Fruit fly (Drosophila melanogaster) whole organism, embryonic: Measurements from ENCODE around the gene CG10365.

Source experiments
- Adf1 ChIP-seq: fragments of 200-800 bp; sonication (Bioruptor generic); IDR thresholded peaks from 2 replicates; pipeline ENCODE4 v1.3.6; 2022; ENCODE audit warnings: missing biosample characterization, missing genetic modification characterization
- Atf-2 ChIP-seq: fragments of 200-800 bp; sonication (Bioruptor generic); optimal IDR thresholded peaks from 2 replicates; lab custom pipeline; 2016; ENCODE audit warnings: missing biosample characterization, missing genetic modification characterization
- Atf6 ChIP-seq: fragments of 200-800 bp; sonication (Bioruptor generic); IDR thresholded peaks from 2 replicates; pipeline ENCODE4 v1.3.6; 2022; ENCODE audit warnings: missing biosample characterization, missing genetic modification characterization
- BEAF-32 ChIP-seq: fragments of 200-800 bp; sonication (Bioruptor generic); optimal IDR thresholded peaks from 3 replicates; lab custom pipeline; 2017; ENCODE audit warnings: missing biosample characterization, missing genetic modification characterization, mild to moderate bottlenecking, moderate library complexity, missing genetic modification reagents
- CG10462 ChIP-seq: fragments of 200-800 bp; sonication (Bioruptor generic); optimal IDR thresholded peaks from 2 replicates; lab custom pipeline; 2016; ENCODE audit warnings: missing biosample characterization, missing genetic modification characterization
- CG10979 ChIP-seq: fragments of 200-800 bp; sonication (Bioruptor generic); optimal IDR thresholded peaks from 2 replicates; lab custom pipeline; 2018; ENCODE audit warnings: missing biosample characterization, mild to moderate bottlenecking, missing genetic modification characterization, moderate library complexity
- CG12942 ChIP-seq: fragments of 200-800 bp; sonication (Bioruptor generic); optimal IDR thresholded peaks from 3 replicates; lab custom pipeline; 2016; ENCODE audit warnings: missing biosample characterization, missing genetic modification characterization
- CG15479 ChIP-seq: fragments of 200-800 bp; sonication (Bioruptor generic); optimal IDR thresholded peaks from 3 replicates; lab custom pipeline; 2019; ENCODE audit warnings: missing biosample characterization, mild to moderate bottlenecking, missing genetic modification characterization, moderate library complexity
- CG1603 ChIP-seq: fragments of 200-800 bp; sonication (Bioruptor generic); optimal IDR thresholded peaks from 2 replicates; lab custom pipeline; 2019; ENCODE audit warnings: missing biosample characterization, mild to moderate bottlenecking, missing genetic modification characterization, moderate library complexity
- CG17568 ChIP-seq: fragments of 200-800 bp; sonication (Bioruptor generic); optimal IDR thresholded peaks from 2 replicates; lab custom pipeline; 2018; ENCODE audit warnings: missing biosample characterization, mild to moderate bottlenecking, missing genetic modification characterization, moderate library complexity
- CG1792 ChIP-seq: fragments of 200-800 bp; sonication (Bioruptor generic); optimal IDR thresholded peaks from 2 replicates; lab custom pipeline; 2016; ENCODE audit warnings: missing biosample characterization, missing genetic modification characterization
- CG18764 ChIP-seq: fragments of 200-800 bp; sonication (Bioruptor generic); optimal IDR thresholded peaks from 3 replicates; lab custom pipeline; 2016; ENCODE audit warnings: missing biosample characterization, missing genetic modification characterization
- CG2678 ChIP-seq: fragments of 200-800 bp; sonication (Bioruptor generic); optimal IDR thresholded peaks from 3 replicates; lab custom pipeline; 2019; ENCODE audit warnings: missing biosample characterization, mild to moderate bottlenecking, missing genetic modification characterization, moderate library complexity
- CG31388 ChIP-seq: fragments of 200-800 bp; sonication (Bioruptor generic); optimal IDR thresholded peaks from 2 replicates; lab custom pipeline; 2016; ENCODE audit warnings: missing biosample characterization, missing genetic modification characterization
- CG34422 ChIP-seq: fragments of 200-800 bp; sonication (Bioruptor generic); IDR thresholded peaks from 3 replicates; pipeline ENCODE4 v1.3.6; 2022; ENCODE audit warnings: missing biosample characterization, missing genetic modification characterization
- CG6813 ChIP-seq: fragments of 200-800 bp; sonication (Bioruptor generic); optimal IDR thresholded peaks from 2 replicates; lab custom pipeline; 2017; ENCODE audit warnings: missing biosample characterization, missing genetic modification characterization, mild to moderate bottlenecking, moderate library complexity, missing genetic modification reagents
- CG7963 ChIP-seq: fragments of 200-800 bp; sonication (Bioruptor generic); IDR thresholded peaks from 3 replicates; pipeline ENCODE4 v1.3.6; 2022; ENCODE audit warnings: missing biosample characterization, missing genetic modification characterization; ENCODE audit not compliant: partially characterized antibody
- CkIIα-i1 ChIP-seq: fragments of 200-800 bp; sonication (Bioruptor generic); IDR thresholded peaks from 2 replicates; pipeline ENCODE4 v1.3.6; 2022; ENCODE audit warnings: missing biosample characterization, missing genetic modification characterization
- CoRest ChIP-seq: fragments of 200-800 bp; sonication (Bioruptor generic); optimal IDR thresholded peaks from 3 replicates; lab custom pipeline; 2018; ENCODE audit warnings: missing biosample characterization, mild to moderate bottlenecking, missing genetic modification characterization, moderate library complexity
- Dip3 ChIP-seq: fragments of 200-800 bp; sonication (Bioruptor generic); optimal IDR thresholded peaks from 3 replicates; lab custom pipeline; 2016; ENCODE audit warnings: missing biosample characterization, missing genetic modification characterization
- Hey ChIP-seq: fragments of 200-800 bp; sonication (Bioruptor generic); optimal IDR thresholded peaks from 3 replicates; lab custom pipeline; 2018; ENCODE audit warnings: missing biosample characterization, mild to moderate bottlenecking, missing genetic modification characterization
- HmgD ChIP-seq: fragments of 200-800 bp; sonication (Bioruptor generic); optimal IDR thresholded peaks from 3 replicates; lab custom pipeline; 2016; ENCODE audit warnings: missing biosample characterization, missing genetic modification characterization
- HmgZ ChIP-seq: fragments of 200-800 bp; sonication (Bioruptor generic); optimal IDR thresholded peaks from 2 replicates; lab custom pipeline; 2018; ENCODE audit warnings: missing biosample characterization, mild to moderate bottlenecking, missing genetic modification characterization
- Sox100B ChIP-seq: fragments of 200-800 bp; sonication (Bioruptor generic); optimal IDR thresholded peaks from 3 replicates; lab custom pipeline; 2018; ENCODE audit warnings: missing biosample characterization, mild to moderate bottlenecking, missing genetic modification characterization
- Sry-δ ChIP-seq: fragments of 200-800 bp; sonication (Bioruptor generic); optimal IDR thresholded peaks from 2 replicates; lab custom pipeline; 2016; ENCODE audit warnings: missing biosample characterization, missing genetic modification characterization
- Tbp ChIP-seq: fragments of >200 bp; optimal IDR thresholded peaks from 2 replicates; lab custom pipeline; 2018; ENCODE audit warnings: missing biosample characterization, missing genetic modification characterization
- Xrp1 ChIP-seq: fragments of 200-800 bp; sonication (Bioruptor generic); IDR thresholded peaks from 2 replicates; pipeline ENCODE4 v1.3.6; 2022; ENCODE audit warnings: missing biosample characterization, missing genetic modification characterization
- abd-A ChIP-seq: fragments of 200-800 bp; sonication (Bioruptor generic); optimal IDR thresholded peaks from 3 replicates; lab custom pipeline; 2019; ENCODE audit warnings: missing biosample characterization, mild to moderate bottlenecking, missing genetic modification characterization, moderate library complexity
- amos ChIP-seq: fragments of 200-800 bp; sonication (Bioruptor generic); IDR thresholded peaks from 2 replicates; pipeline ENCODE4 v1.3.6; 2022; ENCODE audit warnings: missing biosample characterization, missing genetic modification characterization; ENCODE audit not compliant: partially characterized antibody
- bab2 ChIP-seq: fragments of 200-800 bp; sonication (Bioruptor generic); optimal IDR thresholded peaks from 2 replicates; lab custom pipeline; 2016; ENCODE audit warnings: missing biosample characterization, missing genetic modification characterization
- cas ChIP-seq: fragments of 200-800 bp; sonication (Bioruptor generic); IDR thresholded peaks from 2 replicates; pipeline ENCODE4 v1.3.6; 2022; ENCODE audit warnings: missing biosample characterization, missing genetic modification characterization
- dimm ChIP-seq: fragments of 200-800 bp; sonication (Bioruptor generic); IDR thresholded peaks from 2 replicates; pipeline ENCODE4 v1.3.6; 2022; ENCODE audit warnings: missing biosample characterization, missing genetic modification characterization
- disco-r ChIP-seq: fragments of 200-800 bp; sonication (Bioruptor generic); optimal IDR thresholded peaks from 2 replicates; lab custom pipeline; 2016; ENCODE audit warnings: missing biosample characterization, missing genetic modification characterization
- ems ChIP-seq: fragments of 200-800 bp; sonication (Bioruptor generic); optimal IDR thresholded peaks from 3 replicates; lab custom pipeline; 2016; ENCODE audit warnings: missing biosample characterization, missing genetic modification characterization
- esg ChIP-seq: fragments of 200-800 bp; sonication (Bioruptor generic); conservative IDR thresholded peaks from 2 replicates; pipeline ENCODE4 v1.3.6; 2022; ENCODE audit warnings: missing biosample characterization, missing genetic modification characterization
- eve ChIP-seq, 2 experiments: fragments of >200 bp; optimal IDR thresholded peaks; 2 replicates each; lab custom pipeline; 2017; ENCODE audit warnings: missing biosample characterization in 2 of 2, missing genetic modification characterization in 2 of 2
- ftz-f1 ChIP-seq: fragments of 200-800 bp; sonication (Bioruptor generic); optimal IDR thresholded peaks from 2 replicates; lab custom pipeline; 2016; ENCODE audit warnings: missing biosample characterization, missing genetic modification characterization
- gfzf ChIP-seq: fragments of 200-800 bp; sonication (Bioruptor generic); optimal IDR thresholded peaks from 2 replicates; lab custom pipeline; 2016; ENCODE audit warnings: missing biosample characterization, mild to moderate bottlenecking, missing genetic modification characterization, moderate library complexity
- hbn ChIP-seq: fragments of 200-800 bp; sonication (Bioruptor generic); IDR thresholded peaks from 2 replicates; pipeline ENCODE4 v1.3.6; 2022; ENCODE audit warnings: missing biosample characterization, missing genetic modification characterization; ENCODE audit not compliant: partially characterized antibody
- hkb ChIP-seq, 2 experiments: fragments of 200-800 bp in 1 of 2; fragments of >200 bp in 1 of 2; sonication (Bioruptor generic) in 1 of 2; IDR thresholded peaks in 1 of 2; optimal IDR thresholded peaks in 1 of 2; 2 replicates each; pipeline versions ENCODE4 v1.3.6 to Lab custom; 2017 to 2022; ENCODE audit warnings: missing biosample characterization in 1 of 2, missing genetic modification characterization in 1 of 2
- lilli ChIP-seq: fragments of 200-800 bp; sonication (Bioruptor generic); optimal IDR thresholded peaks from 3 replicates; lab custom pipeline; 2016; ENCODE audit warnings: missing biosample characterization, missing genetic modification characterization
- odd ChIP-seq: fragments of 200-800 bp; sonication (Bioruptor generic); optimal IDR thresholded peaks from 2 replicates; lab custom pipeline; 2017; ENCODE audit warnings: missing biosample characterization, mild to moderate bottlenecking, missing genetic modification characterization
- p53 ChIP-seq: fragments of 200-800 bp; sonication (Bioruptor generic); optimal IDR thresholded peaks from 2 replicates; lab custom pipeline; 2016; ENCODE audit warnings: missing biosample characterization, missing genetic modification characterization
- pnt ChIP-seq: fragments of 200-800 bp; sonication (Bioruptor generic); optimal IDR thresholded peaks from 3 replicates; lab custom pipeline; 2016; ENCODE audit warnings: missing biosample characterization, missing genetic modification characterization
- schlank ChIP-seq: fragments of 200-800 bp; sonication (Bioruptor generic); optimal IDR thresholded peaks from 2 replicates; lab custom pipeline; 2018; ENCODE audit warnings: missing biosample characterization, mild to moderate bottlenecking, missing genetic modification characterization
- sim ChIP-seq: fragments of 200-800 bp; sonication (Bioruptor generic); IDR thresholded peaks from 2 replicates; pipeline ENCODE4 v1.3.6; 2022; ENCODE audit warnings: missing biosample characterization, missing genetic modification characterization
- tin ChIP-seq: fragments of 200-800 bp; sonication (Bioruptor generic); optimal IDR thresholded peaks from 3 replicates; lab custom pipeline; 2016; ENCODE audit warnings: missing biosample characterization, missing genetic modification characterization
- ttk ChIP-seq: fragments of 200-800 bp; sonication (Bioruptor generic); IDR thresholded peaks from 2 replicates; pipeline ENCODE4 v2.1.2; 2022; ENCODE audit warnings: missing biosample characterization, missing genetic modification characterization
- tx ChIP-seq: fragments of 200-800 bp; sonication (Bioruptor generic); optimal IDR thresholded peaks from 2 replicates; lab custom pipeline; 2016; ENCODE audit warnings: missing biosample characterization, missing genetic modification characterization
- wor ChIP-seq: fragments of 200-800 bp; sonication (Bioruptor generic); IDR thresholded peaks from 2 replicates; pipeline ENCODE4 v1.3.6; 2022; ENCODE audit warnings: missing biosample characterization, missing genetic modification characterization
- zfh2 ChIP-seq: fragments of 200-800 bp; sonication (Bioruptor generic); optimal IDR thresholded peaks from 2 replicates; lab custom pipeline; 2016; ENCODE audit warnings: missing biosample characterization, missing genetic modification characterization

Gene CG10365

DNA sequence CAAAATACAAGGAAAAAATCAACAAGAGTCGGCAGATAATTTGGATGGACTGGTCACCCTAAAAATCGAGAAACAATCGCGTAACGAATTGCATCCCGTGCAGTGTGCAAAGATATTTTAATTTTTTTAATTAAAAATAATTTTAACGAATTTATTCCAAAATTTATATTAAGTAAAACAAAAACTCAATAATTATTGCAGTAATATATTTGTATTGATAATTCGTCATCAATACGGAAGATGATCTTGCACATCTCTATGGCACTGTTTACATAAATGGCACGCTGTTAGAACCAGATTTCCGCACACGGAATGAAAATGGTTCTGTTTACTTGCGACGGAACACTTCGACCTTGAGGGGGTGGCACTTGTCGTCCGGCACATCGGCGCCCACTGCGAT lies 49.7 kb downstream of the CG10365 start, which contains the start of gene tst (continued):
- TF ChIP-seq hkb (optimal IDR thresholded peaks at IDR 0.05; lab: Kevin White, UChicago) (no peak), hkb (GFP tag; IDR thresholded peaks at IDR 0.05; lab: Robert Waterston, UW) (peak; percentile 93), CG31388 (GFP tag; lab: Kevin White, UChicago) (peak; percentile 59), CG15479 (GFP tag; lab: Kevin White, UChicago) (no peak), bab2 (GFP tag; lab: Kevin White, UChicago) (peak; percentile 35), CG2678 (peak; percentile 93), pnt (peak; percentile 53), schlank (tag; lab: Kevin White, UChicago) (peak; percentile 74), CG12942 (GFP tag; lab: Kevin White, UChicago) (peak; percentile 92), ftz-f1 (GFP tag; lab: Kevin White, UChicago) (no peak), amos (no peak), CkIIα-i1 (GFP tag; lab: Robert Waterston, UW) (peak; percentile 57), dimm (peak; percentile 90), HmgD (GFP tag; lab: Kevin White, UChicago) (no peak), CG10979 (tag; lab: Kevin White, UChicago) (peak; percentile 90), CG1603 (tag; lab: Kevin White, UChicago) (no peak), CoRest (peak; percentile 94), HmgZ (tag; lab: Kevin White, UChicago) (peak; percentile 88), tx (GFP tag; lab: Kevin White, UChicago) (peak; percentile 16), p53 (GFP tag; lab: Kevin White, UChicago) (no peak), abd-A (tag; lab: Kevin White, UChicago) (no peak), eve (GFP tag; optimal IDR thresholded peaks at IDR 0.05; lab: Kevin White, UChicago) (no peak), Xrp1 (GFP tag; lab: Robert Waterston, UW) (peak; percentile 98), CG1792 (GFP tag; lab: Kevin White, UChicago) (no peak), cas (GFP tag; lab: Robert Waterston, UW) (peak; percentile 93), esg (GFP tag; lab: Robert Waterston, UW) (peak; percentile 96), gfzf (peak; percentile 16), hbn (peak; percentile 42), disco-r (GFP tag; lab: Kevin White, UChicago) (no peak), Sox100B (GFP tag; lab: Kevin White, UChicago) (peak; percentile 88), CG18764 (peak; percentile 83), odd (GFP tag; lab: Kevin White, UChicago) (no peak), ttk (GFP tag; lab: Robert Waterston, UW) (peak; percentile 98), Dip3 (GFP tag; lab: Kevin White, UChicago) (peak; percentile 47), CG34422 (peak; percentile 98), Adf1 (GFP tag; lab: Robert Waterston, UW) (peak; percentile 78), CG7963 (GFP tag; lab: Robert Waterston, UW) (no peak), lilli (peak; percentile 84), BEAF-32 (GFP tag; lab: Kevin White, UChicago) (peak; percentile 55), Hey (tag; lab: Kevin White, UChicago) (no peak), sim (GFP tag; lab: Robert Waterston, UW) (peak; percentile 88; the same call in 1 of the 2 replicates), CG10462 (GFP tag; lab: Kevin White, UChicago) (peak; percentile 61), Atf6 (GFP tag; lab: Robert Waterston, UW) (peak; percentile 91), Atf-2 (peak; percentile 31), Sry-δ (peak; percentile 44), tin (GFP tag; lab: Kevin White, UChicago) (peak; percentile 88), Tbp (GFP tag; lab: Kevin White, UChicago) (no peak), CG6813 (peak; percentile 77), CG17568 (no peak), zfh2 (GFP tag; lab: Kevin White, UChicago) (peak; percentile 79), ems (GFP tag; lab: Kevin White, UChicago) (no peak), wor (GFP tag; lab: Robert Waterston, UW) (peak; percentile 94)
